Worm (Caenorhabditis elegans) whole organism, L3 larva: Measurements from ENCODE around the gene polk-1.

Experiments
- lin-15B ChIP-seq: fragments of 150-350 bp; optimal IDR thresholded peaks from 2 replicates; lab custom pipeline; 2014; ENCODE audit warnings: missing biosample characterization, missing genetic modification characterization
- snpc-4 ChIP-seq: fragments of 150-350 bp; optimal IDR thresholded peaks from 2 replicates; lab custom pipeline; 2014; ENCODE audit warnings: missing biosample characterization, missing genetic modification characterization

DNA sequence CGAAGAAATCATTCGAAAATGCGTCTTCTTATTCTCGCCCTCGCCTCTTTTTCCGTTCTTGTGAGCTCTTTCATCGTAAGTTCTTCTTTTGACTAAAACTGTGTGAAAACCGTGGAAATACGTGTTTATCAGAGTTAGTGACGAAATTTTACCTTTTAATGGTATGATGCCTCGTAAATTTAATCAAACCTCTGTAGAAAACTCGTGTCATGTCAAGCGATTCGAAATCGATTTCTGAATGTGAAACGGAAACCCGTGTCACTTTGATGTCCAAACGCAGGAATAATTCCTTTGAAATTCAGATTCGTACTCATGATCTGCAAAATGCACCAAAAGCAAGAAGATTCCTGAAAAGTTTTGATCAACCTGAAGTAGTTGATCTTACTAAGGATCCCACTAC lies 20.2 kb upstream of the polk-1 start, which contains the start of gene F22B7.3:
- TF ChIP-seq snpc-4 (tag; lab: Kevin White, UChicago) (no peak), lin-15B (tag; lab: Kevin White, UChicago) (no peak)
